Worm (Caenorhabditis elegans): ENCODE data around the gene F09E5.7.

DNA sequence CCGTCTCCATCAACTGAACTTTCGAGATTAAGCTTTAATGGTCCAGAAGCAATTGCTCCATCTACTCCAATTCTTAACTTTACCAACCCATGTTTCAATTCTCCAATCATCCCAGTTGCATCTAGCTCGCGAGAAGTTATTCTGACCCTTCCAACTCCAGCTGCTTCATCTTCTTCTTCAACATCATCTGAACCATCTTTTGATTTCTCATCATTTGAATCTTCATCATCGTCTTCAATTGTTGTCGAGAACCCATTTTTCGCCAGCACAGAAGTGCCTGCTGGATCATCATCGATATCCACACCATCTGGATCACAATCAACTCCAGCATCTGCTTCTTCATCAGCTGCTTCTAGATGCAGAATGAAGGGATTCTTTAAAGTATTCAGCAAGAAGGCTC is 12.4 kb upstream of the F09E5.7 start:
- TF ChIP-seq ztf-4 (tag; optimal IDR thresholded peaks at IDR 0.05) (no peak), aly-2 (tag; optimal IDR thresholded peaks at IDR 0.05) (no peak), rnt-1 (tag; optimal IDR thresholded peaks at IDR 0.05) (no peak), dpl-1 (GFP tag; optimal IDR thresholded peaks at IDR 0.05) (no peak), snpc-4 (tag; optimal IDR thresholded peaks at IDR 0.05) (no peak), blmp-1 (tag; optimal IDR thresholded peaks at IDR 0.05) (no peak), snu-23 (GFP tag; optimal IDR thresholded peaks at IDR 0.05) (no peak)
